Fruit fly (Drosophila melanogaster): ENCODE results near the gene KrT95D.

KrT95D gene

dm6 chr3R:23971764-23972163, 59.9 kb downstream of the KrT95D start:
- no peak for TF ChIP-seq CG34367 (tag; optimal IDR thresholded peaks at IDR 0.05)
- TF ChIP-seq CG15710 (tag; optimal IDR thresholded peaks at IDR 0.05) = no peak
- TF ChIP-seq CG13204 (GFP tag; optimal IDR thresholded peaks at IDR 0.05) = no peak
- no peak for TF ChIP-seq CG17806 (tag; optimal IDR thresholded peaks at IDR 0.05)
- no peak for TF ChIP-seq Ets98B (GFP tag; IDR thresholded peaks at IDR 0.05)
- no peak for TF ChIP-seq CG12605 (GFP tag; IDR thresholded peaks at IDR 0.05)
- TF ChIP-seq fd96Ca (GFP tag; IDR thresholded peaks at IDR 0.05) = no peak
- TF ChIP-seq rn (GFP tag; IDR thresholded peaks at IDR 0.05) = no peak
- no peak for TF ChIP-seq CG8159 (tag; optimal IDR thresholded peaks at IDR 0.05)
- TF ChIP-seq Pif1B (GFP tag; optimal IDR thresholded peaks at IDR 0.05) = no peak
- TF ChIP-seq gl (tag; optimal IDR thresholded peaks at IDR 0.05) = no peak
- no peak for TF ChIP-seq Snoo (tag; optimal IDR thresholded peaks at IDR 0.05)
- TF ChIP-seq Pif1A (GFP tag; optimal IDR thresholded peaks at IDR 0.05) = no peak
- no peak for TF ChIP-seq CG14655 (GFP tag; optimal IDR thresholded peaks at IDR 0.05)
- no peak for TF ChIP-seq CG9948 (tag; optimal IDR thresholded peaks at IDR 0.05)
- no peak for TF ChIP-seq CG8301 (tag; optimal IDR thresholded peaks at IDR 0.05)
- no peak for TF ChIP-seq CG4496 (GFP tag; IDR thresholded peaks at IDR 0.05)

- TF ChIP-seq CG32121 (GFP tag; IDR thresholded peaks at IDR 0.05) (0 out of 2 replicates have a peak, but pooled peaks have one; percentile 22), CG8301 (tag; optimal IDR thresholded peaks at IDR 0.05) (no peak), CG4496 (GFP tag; IDR thresholded peaks at IDR 0.05) (peak; percentile 10; the same call in 1 of the 3 replicates), CG14655 (GFP tag; optimal IDR thresholded peaks at IDR 0.05) (no peak), CG15710 (tag; optimal IDR thresholded peaks at IDR 0.05) (no peak), Pif1B (GFP tag; optimal IDR thresholded peaks at IDR 0.05) (no peak), CG8159 (tag; optimal IDR thresholded peaks at IDR 0.05) (no peak), CG34367 (tag; optimal IDR thresholded peaks at IDR 0.05) (no peak), CG17806 (tag; optimal IDR thresholded peaks at IDR 0.05) (no peak), gl (tag; optimal IDR thresholded peaks at IDR 0.05) (no peak)
These were observed 60.4 kb downstream of the KrT95D start for dm6 chr3R:23971208-23971607.

dm6 chr3R:23969449-23969848, 62.2 kb downstream of the KrT95D start:
- TF ChIP-seq EcR (GFP tag; optimal IDR thresholded peaks at IDR 0.05) = peak; percentile 69
- TF ChIP-seq Pif1B (GFP tag; optimal IDR thresholded peaks at IDR 0.05) = no peak

dm6 chr3R:23964913-23965718, 66.5 kb downstream of the KrT95D start:
- TF ChIP-seq Ets98B (GFP tag; IDR thresholded peaks at IDR 0.05) (0 out of 2 replicates have a peak, but pooled peaks have one; percentile 10), CG8159 (tag; optimal IDR thresholded peaks at IDR 0.05) (no peak), CG4496 (GFP tag; IDR thresholded peaks at IDR 0.05) (no peak), fd96Ca (GFP tag; IDR thresholded peaks at IDR 0.05) (no peak), D1 (tag; optimal IDR thresholded peaks at IDR 0.05) (no peak)

- no peak for TF ChIP-seq CG8301 (tag; optimal IDR thresholded peaks at IDR 0.05)
- peak; percentile 63; the same call in 1 of the 2 replicates for TF ChIP-seq Ets98B (GFP tag; IDR thresholded peaks at IDR 0.05)
- TF ChIP-seq fd96Ca (GFP tag; IDR thresholded peaks at IDR 0.05) = 0 out of 3 replicates have a peak, but pooled peaks have one; percentile 57
- TF ChIP-seq rn (GFP tag; IDR thresholded peaks at IDR 0.05) = no peak
- TF ChIP-seq gl (tag; optimal IDR thresholded peaks at IDR 0.05) = no peak
- no peak for TF ChIP-seq CG10348 (GFP tag; IDR thresholded peaks at IDR 0.05)
- TF ChIP-seq CG17806 (tag; optimal IDR thresholded peaks at IDR 0.05) = no peak
- TF ChIP-seq CG4496 (GFP tag; IDR thresholded peaks at IDR 0.05) = peak; percentile 81
- no peak for TF ChIP-seq CG34367 (tag; optimal IDR thresholded peaks at IDR 0.05)
- TF ChIP-seq Pif1B (GFP tag; optimal IDR thresholded peaks at IDR 0.05) = peak; percentile 49
- no peak for TF ChIP-seq EcR (GFP tag; optimal IDR thresholded peaks at IDR 0.05)
- TF ChIP-seq CG14655 (GFP tag; optimal IDR thresholded peaks at IDR 0.05) = peak; percentile 32
- no peak for TF ChIP-seq CG9948 (tag; optimal IDR thresholded peaks at IDR 0.05)
- no peak for TF ChIP-seq Pif1A (GFP tag; optimal IDR thresholded peaks at IDR 0.05)
- no peak for TF ChIP-seq CG8159 (tag; optimal IDR thresholded peaks at IDR 0.05)
- TF ChIP-seq CG15710 (tag; optimal IDR thresholded peaks at IDR 0.05) = no peak
- peak; percentile 95 for TF ChIP-seq CG13204 (GFP tag; optimal IDR thresholded peaks at IDR 0.05)
- TF ChIP-seq Snoo (tag; optimal IDR thresholded peaks at IDR 0.05) = no peak
- peak; percentile 63; the same call in 1 of the 2 replicates for TF ChIP-seq CG12605 (GFP tag; IDR thresholded peaks at IDR 0.05)
- TF ChIP-seq CG32121 (GFP tag; IDR thresholded peaks at IDR 0.05) = peak; percentile 45; the same call in 1 of the 2 replicates
- TF ChIP-seq D1 (tag; optimal IDR thresholded peaks at IDR 0.05) = no peak
These were observed 68.8 kb downstream of the KrT95D start, which contains the start of gene CG31140 for dm6 chr3R:23962781-23963222. Gene CG31140, plus strand, starts transcription at chr3R:23963180.

dm6 chr3R:23960865-23961264, 70.8 kb downstream of the KrT95D start:
- TF ChIP-seq CG14655 (GFP tag; optimal IDR thresholded peaks at IDR 0.05) (no peak), CG15710 (tag; optimal IDR thresholded peaks at IDR 0.05) (no peak), Snoo (tag; optimal IDR thresholded peaks at IDR 0.05) (no peak)

All from whole organism, pupa.